Fruit fly (Drosophila melanogaster) whole organism, embryonic: ENCODE measurements around the gene CG15517.

Experiments
- CG11093 ChIP-seq: fragments of 200-800 bp; sonication (Bioruptor generic); IDR thresholded peaks from 3 replicates; pipeline ENCODE4 v1.3.6; 2022; ENCODE audit warnings: missing biosample characterization, missing genetic modification characterization
- CG11504 ChIP-seq: fragments of 200-800 bp; sonication (Bioruptor generic); optimal IDR thresholded peaks from 3 replicates; lab custom pipeline; 2019; ENCODE audit warnings: missing biosample characterization, mild to moderate bottlenecking, missing genetic modification characterization, moderate library complexity
- CG12769 ChIP-seq: fragments of 200-800 bp; sonication (Bioruptor generic); optimal IDR thresholded peaks from 2 replicates; lab custom pipeline; 2019; ENCODE audit warnings: missing biosample characterization, mild to moderate bottlenecking, missing genetic modification characterization, moderate library complexity
- CG14014 ChIP-seq: fragments of 200-800 bp; sonication (Bioruptor generic); IDR thresholded peaks from 2 replicates; pipeline ENCODE4 v1.3.6; 2022; ENCODE audit warnings: missing biosample characterization, missing genetic modification characterization
- CG14441 ChIP-seq: fragments of 200-800 bp; sonication (Bioruptor generic); IDR thresholded peaks from 2 replicates; pipeline ENCODE4 v1.3.6; 2022; ENCODE audit warnings: missing biosample characterization, missing genetic modification characterization
- CG1529 ChIP-seq: fragments of 200-800 bp; sonication (Bioruptor generic); optimal IDR thresholded peaks from 3 replicates; lab custom pipeline; 2018; ENCODE audit warnings: missing biosample characterization, missing genetic modification characterization
- CG15479 ChIP-seq: fragments of 200-800 bp; sonication (Bioruptor generic); optimal IDR thresholded peaks from 3 replicates; lab custom pipeline; 2019; ENCODE audit warnings: missing biosample characterization, mild to moderate bottlenecking, missing genetic modification characterization, moderate library complexity
- CG17186 ChIP-seq: fragments of 200-800 bp; sonication (Bioruptor generic); optimal IDR thresholded peaks from 3 replicates; lab custom pipeline; 2017; ENCODE audit warnings: missing biosample characterization, missing genetic modification reagents, missing genetic modification characterization
- CG2129 ChIP-seq: fragments of 200-800 bp; sonication (Bioruptor generic); IDR thresholded peaks from 2 replicates; pipeline ENCODE4 v1.3.6; 2022; ENCODE audit warnings: missing biosample characterization, missing genetic modification characterization; ENCODE audit not compliant: partially characterized antibody
- CG2199 ChIP-seq: fragments of 200-800 bp; sonication (Bioruptor generic); IDR thresholded peaks from 3 replicates; pipeline ENCODE4 v1.3.6; 2022; ENCODE audit warnings: missing biosample characterization, missing genetic modification characterization
- CG31224 ChIP-seq: fragments of 200-800 bp; sonication (Bioruptor generic); IDR thresholded peaks from 2 replicates; pipeline ENCODE4 v1.3.6; 2022; ENCODE audit warnings: missing biosample characterization, missing genetic modification characterization
- CG33213 ChIP-seq: fragments of 200-800 bp; sonication (Bioruptor generic); optimal IDR thresholded peaks from 3 replicates; lab custom pipeline; 2016; ENCODE audit warnings: missing biosample characterization, missing genetic modification characterization
- CG6654 ChIP-seq: fragments of 200-800 bp; sonication (Bioruptor generic); optimal IDR thresholded peaks from 2 replicates; lab custom pipeline; 2017; ENCODE audit warnings: missing biosample characterization, mild to moderate bottlenecking, missing genetic modification characterization
- CG6689 ChIP-seq: fragments of 200-800 bp; sonication (Bioruptor generic); IDR thresholded peaks from 2 replicates; pipeline ENCODE4 v1.3.6; 2022; ENCODE audit warnings: missing biosample characterization, missing genetic modification characterization
- CG6765 ChIP-seq: fragments of 200-800 bp; sonication (Bioruptor generic); optimal IDR thresholded peaks from 3 replicates; lab custom pipeline; 2017; ENCODE audit warnings: missing biosample characterization, mild to moderate bottlenecking, missing genetic modification characterization
- CG9727 ChIP-seq: fragments of 200-800 bp; sonication (Bioruptor generic); optimal IDR thresholded peaks from 3 replicates; lab custom pipeline; 2017; ENCODE audit warnings: missing biosample characterization, mild to moderate bottlenecking, missing genetic modification characterization
- Chrac-16 ChIP-seq: fragments of 200-800 bp; sonication (Bioruptor generic); optimal IDR thresholded peaks from 3 replicates; lab custom pipeline; 2016; ENCODE audit warnings: missing biosample characterization, missing genetic modification characterization
- Deaf1 ChIP-seq: fragments of 200-800 bp; optimal IDR thresholded peaks from 3 replicates; lab custom pipeline; 2019; ENCODE audit warnings: missing biosample characterization, mild to moderate bottlenecking, missing genetic modification characterization, moderate library complexity
- Doc2 ChIP-seq: fragments of 200-800 bp; sonication (Bioruptor generic); IDR thresholded peaks from 2 replicates; pipeline ENCODE4 v1.3.6; 2022; ENCODE audit warnings: missing biosample characterization, missing genetic modification characterization
- Drgx ChIP-seq: fragments of 200-800 bp; sonication (Bioruptor generic); IDR thresholded peaks from 2 replicates; pipeline ENCODE4 v1.3.6; 2022; ENCODE audit warnings: missing biosample characterization, missing genetic modification characterization
- Elba2 ChIP-seq: fragments of 200-800 bp; sonication (Bioruptor generic); optimal IDR thresholded peaks from 3 replicates; lab custom pipeline; 2016; ENCODE audit warnings: missing biosample characterization, missing genetic modification characterization
- Kr ChIP-seq: fragments of 200-800 bp; sonication (Bioruptor generic); optimal IDR thresholded peaks from 2 replicates; lab custom pipeline; 2017; ENCODE audit warnings: missing biosample characterization, mild to moderate bottlenecking, missing genetic modification characterization
- Lpt ChIP-seq: fragments of >200 bp; optimal IDR thresholded peaks from 2 replicates; lab custom pipeline; 2018; ENCODE audit warnings: missing biosample characterization, missing genetic modification characterization
- Max ChIP-seq: fragments of 200-800 bp; sonication (Bioruptor generic); optimal IDR thresholded peaks from 2 replicates; lab custom pipeline; 2016; ENCODE audit warnings: missing biosample characterization, mild to moderate bottlenecking, missing genetic modification characterization
- Nf-YB ChIP-seq: fragments of 200-800 bp; sonication (Bioruptor generic); optimal IDR thresholded peaks from 3 replicates; lab custom pipeline; 2019; ENCODE audit warnings: missing biosample characterization, mild to moderate bottlenecking, missing genetic modification characterization, moderate library complexity
- PHDP ChIP-seq: fragments of 200-800 bp; sonication (Bioruptor generic); optimal IDR thresholded peaks from 3 replicates; lab custom pipeline; 2018; ENCODE audit warnings: missing biosample characterization, mild to moderate bottlenecking, missing genetic modification characterization, moderate library complexity
- Ptx1 ChIP-seq: fragments of 200-800 bp; sonication (Bioruptor generic); IDR thresholded peaks from 2 replicates; pipeline ENCODE4 v1.3.6; 2022; ENCODE audit warnings: missing biosample characterization, missing genetic modification characterization
- Stat92E ChIP-seq, 3 experiments: fragments of >200 bp in 2 of 3; fragments of 200-800 bp in 1 of 3; sonication (Bioruptor generic) in 1 of 3; optimal IDR thresholded peaks; 2 replicates each; lab custom pipeline; 2017 to 2019; ENCODE audit warnings: missing biosample characterization in 3 of 3, missing genetic modification characterization in 3 of 3, mild to moderate bottlenecking in 1 of 3, moderate library complexity in 1 of 3
- Taf1 ChIP-seq: fragments of 200-800 bp; sonication (Bioruptor generic); IDR thresholded peaks from 2 replicates; pipeline ENCODE4 v1.3.6; 2022; ENCODE audit warnings: missing biosample characterization, missing genetic modification characterization
- cas ChIP-seq: fragments of 200-800 bp; sonication (Bioruptor generic); IDR thresholded peaks from 2 replicates; pipeline ENCODE4 v1.3.6; 2022; ENCODE audit warnings: missing biosample characterization, missing genetic modification characterization
- cato ChIP-seq: fragments of 200-800 bp; sonication (Bioruptor generic); optimal IDR thresholded peaks from 2 replicates; lab custom pipeline; 2016; ENCODE audit warnings: missing biosample characterization, missing genetic modification characterization, borderline replicate concordance
- chn ChIP-seq: fragments of 200-800 bp; sonication (Bioruptor generic); optimal IDR thresholded peaks from 2 replicates; lab custom pipeline; 2016; ENCODE audit warnings: missing biosample characterization, missing genetic modification characterization
- dysf ChIP-seq: fragments of 200-800 bp; sonication (Bioruptor generic); IDR thresholded peaks from 3 replicates; pipeline ENCODE4 v1.3.6; 2022; ENCODE audit warnings: missing biosample characterization, missing genetic modification characterization
- gcm ChIP-seq: fragments of 200-800 bp; sonication (Bioruptor generic); optimal IDR thresholded peaks from 2 replicates; lab custom pipeline; 2019; ENCODE audit warnings: missing biosample characterization, mild to moderate bottlenecking, missing genetic modification characterization, moderate library complexity
- gsb ChIP-seq: fragments of 200-800 bp; sonication (Bioruptor generic); IDR thresholded peaks from 2 replicates; pipeline ENCODE4 v1.3.6; 2022; ENCODE audit warnings: missing biosample characterization, missing genetic modification characterization
- h ChIP-seq: fragments of >200 bp; optimal IDR thresholded peaks from 2 replicates; lab custom pipeline; 2017
- hb ChIP-seq: fragments of 200-800 bp; sonication (Bioruptor generic); IDR thresholded peaks from 3 replicates; pipeline ENCODE4 v1.3.6; 2022; ENCODE audit warnings: missing biosample characterization, missing genetic modification characterization; ENCODE audit not compliant: partially characterized antibody
- lola ChIP-seq, 3 experiments: fragments of >200 bp in 2 of 3; fragments of 200-800 bp in 1 of 3; sonication (Bioruptor generic) in 1 of 3; optimal IDR thresholded peaks; 2 replicates each; lab custom pipeline; 2017 to 2019; ENCODE audit warnings: missing biosample characterization in 3 of 3, missing genetic modification characterization in 3 of 3, mild to moderate bottlenecking in 1 of 3, moderate library complexity in 1 of 3
- maf-S ChIP-seq: fragments of 200-800 bp; sonication (Bioruptor generic); optimal IDR thresholded peaks from 2 replicates; lab custom pipeline; 2016; ENCODE audit warnings: missing biosample characterization, missing genetic modification characterization
- nerfin-2 ChIP-seq: fragments of 200-800 bp; sonication (Bioruptor generic); IDR thresholded peaks from 2 replicates; pipeline ENCODE4 v1.3.6; 2022; ENCODE audit warnings: missing biosample characterization, missing genetic modification characterization; ENCODE audit not compliant: partially characterized antibody
- odd ChIP-seq: fragments of 200-800 bp; sonication (Bioruptor generic); optimal IDR thresholded peaks from 2 replicates; lab custom pipeline; 2017; ENCODE audit warnings: missing biosample characterization, mild to moderate bottlenecking, missing genetic modification characterization
- pho ChIP-seq: fragments of 200-800 bp; sonication (Bioruptor generic); optimal IDR thresholded peaks from 2 replicates; lab custom pipeline; 2016; ENCODE audit warnings: missing biosample characterization, missing genetic modification characterization
- phol ChIP-seq: fragments of 200-800 bp; sonication (Bioruptor generic); optimal IDR thresholded peaks from 3 replicates; lab custom pipeline; 2018; ENCODE audit warnings: missing biosample characterization, mild to moderate bottlenecking, missing genetic modification characterization, moderate library complexity
- sens-2 ChIP-seq: fragments of 200-800 bp; sonication (Bioruptor generic); IDR thresholded peaks from 2 replicates; pipeline ENCODE4 v1.3.6; 2022; ENCODE audit warnings: missing biosample characterization, missing genetic modification characterization
- sim ChIP-seq: fragments of 200-800 bp; sonication (Bioruptor generic); IDR thresholded peaks from 2 replicates; pipeline ENCODE4 v1.3.6; 2022; ENCODE audit warnings: missing biosample characterization, missing genetic modification characterization
- slp2 ChIP-seq: fragments of 200-800 bp; sonication (Bioruptor generic); optimal IDR thresholded peaks from 2 replicates; lab custom pipeline; 2016; ENCODE audit warnings: missing biosample characterization, missing genetic modification characterization
- stwl ChIP-seq: fragments of 200-800 bp; sonication (Bioruptor generic); optimal IDR thresholded peaks from 3 replicates; lab custom pipeline; 2018; ENCODE audit warnings: missing biosample characterization, mild to moderate bottlenecking, missing genetic modification characterization, moderate library complexity
- sug ChIP-seq: fragments of 200-800 bp; optimal IDR thresholded peaks from 2 replicates; lab custom pipeline; 2019; ENCODE audit warnings: missing biosample characterization, mild to moderate bottlenecking, missing genetic modification characterization, moderate library complexity
- tio ChIP-seq: fragments of 200-800 bp; sonication (Bioruptor generic); optimal IDR thresholded peaks from 2 replicates; lab custom pipeline; 2017; ENCODE audit warnings: missing biosample characterization, missing genetic modification characterization, inconsistent platforms
- ttk ChIP-seq: fragments of 200-800 bp; sonication (Bioruptor generic); IDR thresholded peaks from 2 replicates; pipeline ENCODE4 v2.1.2; 2022; ENCODE audit warnings: missing biosample characterization, missing genetic modification characterization
- wor ChIP-seq: fragments of 200-800 bp; sonication (Bioruptor generic); IDR thresholded peaks from 2 replicates; pipeline ENCODE4 v1.3.6; 2022; ENCODE audit warnings: missing biosample characterization, missing genetic modification characterization

CG15517 gene

dm6 chr3R:29894393-29894792 is 9.2 kb downstream of the CG15517 start (continued):
- TF ChIP-seq hb (no peak), Deaf1 (tag; lab: Kevin White, UChicago) (peak; percentile 33), CG6765 (GFP tag; lab: Kevin White, UChicago) (peak; percentile 54), CG2129 (GFP tag; lab: Robert Waterston, UW) (no peak), CG31224 (GFP tag; lab: Robert Waterston, UW) (peak; percentile 59; the same call in 1 of the 2 replicates), h (lab: Kevin White, UChicago) (no peak), chn (GFP tag; lab: Kevin White, UChicago) (no peak), lola (GFP tag; optimal IDR thresholded peaks at IDR 0.05; lab: Kevin White, UChicago) (no peak), CG17186 (no peak), sug (tag; lab: Kevin White, UChicago) (peak; percentile 66), wor (peak; percentile 32), pho (GFP tag; lab: Kevin White, UChicago) (peak; percentile 36), Lpt (no peak), gcm (GFP tag; lab: Kevin White, UChicago) (peak; percentile 5), Elba2 (no peak), CG15479 (GFP tag; lab: Kevin White, UChicago) (no peak), sim (GFP tag; lab: Robert Waterston, UW) (no peak), Chrac-16 (GFP tag; lab: Kevin White, UChicago) (peak; percentile 7), sens-2 (GFP tag; lab: Robert Waterston, UW) (no peak), cas (GFP tag; lab: Robert Waterston, UW) (no peak), Drgx (peak; percentile 84), CG6654 (no peak), slp2 (GFP tag; lab: Kevin White, UChicago) (no peak), CG14441 (GFP tag; lab: Robert Waterston, UW) (peak; percentile 74), Stat92E (GFP tag; optimal IDR thresholded peaks at IDR 0.05; lab: Kevin White, UChicago) (no peak), Ptx1 (GFP tag; lab: Robert Waterston, UW) (peak; percentile 59), stwl (tag; lab: Kevin White, UChicago) (no peak), maf-S (GFP tag; lab: Kevin White, UChicago) (peak; percentile 18), CG6689 (GFP tag; lab: Robert Waterston, UW) (peak; percentile 53; the same call in 1 of the 2 replicates), ttk (GFP tag; lab: Robert Waterston, UW) (peak; percentile 29; the same call in 1 of the 2 replicates), Nf-YB (GFP tag; lab: Kevin White, UChicago) (peak; percentile 21), tio (GFP tag; lab: Kevin White, UChicago) (peak; percentile 24), CG11504 (peak; percentile 77), nerfin-2 (GFP tag; lab: Robert Waterston, UW) (no peak), gsb (GFP tag; lab: Robert Waterston, UW) (peak; percentile 47), CG2199 (GFP tag; lab: Robert Waterston, UW) (no peak; the same call in 2 of the 3 replicates), phol (tag; lab: Kevin White, UChicago) (peak; percentile 69), CG12769 (no peak), PHDP (tag; lab: Kevin White, UChicago) (peak; percentile 67), CG9727 (GFP tag; lab: Kevin White, UChicago) (peak; percentile 34), CG11093 (GFP tag; lab: Robert Waterston, UW) (peak; percentile 35; the same call in 1 of the 3 replicates), CG1529 (peak; percentile 23), Max (GFP tag; lab: Kevin White, UChicago) (peak; percentile 2), dysf (GFP tag; lab: Robert Waterston, UW) (peak; percentile 89), odd (GFP tag; lab: Kevin White, UChicago) (peak; percentile 20), cato (GFP tag; lab: Kevin White, UChicago) (no peak), Taf1 (GFP tag; lab: Robert Waterston, UW) (peak; percentile 32; the same call in 1 of the 2 replicates), CG14014 (peak; percentile 63; the same call in 1 of the 2 replicates), Kr (GFP tag; lab: Kevin White, UChicago) (no peak), Doc2 (GFP tag; lab: Robert Waterston, UW) (no peak), CG33213 (GFP tag; lab: Kevin White, UChicago) (peak; percentile 11)
